Fruit fly (Drosophila melanogaster): ENCODE data around the gene CG11608.

- TF ChIP-seq CG8478 (optimal IDR thresholded peaks at IDR 0.05) (no peak), CTCF (optimal IDR thresholded peaks at IDR 0.05) (no peak)
These were observed 9.1 kb downstream of the CG11608 start for dm6 chr3R:12647348-12647747.

All from S2 (cell line).